Worm (Caenorhabditis elegans): Measurements from ENCODE around the gene F21C10.11.

DNA sequence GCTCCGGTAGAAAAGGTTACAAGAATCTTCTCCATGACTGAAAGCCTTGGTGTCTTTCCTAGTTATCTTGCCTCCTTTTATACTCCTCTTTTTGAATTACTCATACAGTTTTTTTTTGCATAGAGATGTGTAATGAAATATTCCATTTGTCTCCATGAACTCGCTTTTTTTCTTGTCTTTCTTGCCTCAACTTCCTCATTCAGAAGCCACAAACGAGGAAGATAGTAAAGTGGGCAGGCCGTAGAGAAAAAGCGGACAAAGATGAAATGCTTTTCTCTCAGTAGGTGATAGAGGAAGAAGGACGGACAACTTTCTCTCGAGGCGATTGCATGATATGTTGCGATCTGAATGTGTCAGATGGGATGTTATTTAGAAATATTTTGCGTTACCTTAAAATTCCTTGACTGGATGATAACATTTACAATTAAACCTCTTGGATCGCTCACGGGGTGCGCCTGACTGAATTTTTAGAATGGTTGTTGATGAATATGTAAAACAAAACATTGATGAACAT is 39.7 kb downstream of the F21C10.11 start, which contains the start of gene col-145:
- TF ChIP-seq ztf-25 (GFP tag; IDR thresholded peaks at IDR 0.05) (no peak), nhr-120 (GFP tag; IDR thresholded peaks at IDR 0.05) (no peak), Y56A3A.18 (GFP tag; IDR thresholded peaks at IDR 0.05) (no peak), ztf-22 (GFP tag; optimal IDR thresholded peaks at IDR 0.05) (no peak), sea-2 (GFP tag; IDR thresholded peaks at IDR 0.05) (no peak)

All from whole organism, young adult.